Worm (Caenorhabditis elegans) whole organism, dauer: ENCODE measurements around the gene K08F4.12.

ENCODE experiments used
- unc-62 ChIP-seq: sonication (generic microtip); optimal IDR thresholded peaks from 2 replicates; lab custom pipeline; 2017; ENCODE audit warnings: missing biosample characterization, missing genetic modification reagents, missing genetic modification characterization

K08F4.12 gene

ce11 chrIV:10135817-10136216, 2.1 kb upstream of the K08F4.12 start, which contains the start of gene K08F4.5:
Gene K08F4.5 (minus strand): TSS chrIV:10135917.
- TF ChIP-seq unc-62 (GFP tag; lab: Kevin White, UChicago) = no peak

DNA sequence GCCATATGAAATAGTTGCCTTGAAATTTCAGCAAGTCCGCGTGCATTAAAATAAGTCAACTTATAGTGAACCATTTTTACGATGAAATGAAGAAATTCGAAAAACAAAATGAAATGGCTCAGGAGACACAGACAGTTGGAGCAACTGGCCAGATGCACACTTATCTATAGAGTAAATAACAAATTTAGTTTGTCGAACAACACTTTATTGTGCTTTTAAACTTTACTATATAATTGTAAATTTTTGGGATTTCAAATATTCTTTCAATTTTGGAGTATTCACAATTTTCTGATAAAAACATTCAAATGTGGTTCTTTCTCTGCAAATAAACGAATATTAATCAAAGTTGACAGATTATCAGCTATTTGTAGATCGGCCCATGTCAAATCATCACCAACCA, 2.2 kb downstream of the K08F4.12 start, which contains the start of gene gst-3:
Gene gst-3 (minus strand): TSS at position 101 of the 400 bp plus-strand sequence.
- no peak for TF ChIP-seq unc-62 (GFP tag; lab: Kevin White, UChicago)

ce11 chrIV:10141930-10142505, 4.1 kb downstream of the K08F4.12 start, which contains the start of the genes gst-2, gst-4 and dhs-12:
Gene gst-2 (minus strand): TSS chrIV:10142061.
Gene gst-4 (plus strand): TSS chrIV:10142225.
Gene dhs-12 (plus strand): TSS chrIV:10142455.
- no peak for TF ChIP-seq unc-62 (GFP tag; lab: Kevin White, UChicago)

DNA sequence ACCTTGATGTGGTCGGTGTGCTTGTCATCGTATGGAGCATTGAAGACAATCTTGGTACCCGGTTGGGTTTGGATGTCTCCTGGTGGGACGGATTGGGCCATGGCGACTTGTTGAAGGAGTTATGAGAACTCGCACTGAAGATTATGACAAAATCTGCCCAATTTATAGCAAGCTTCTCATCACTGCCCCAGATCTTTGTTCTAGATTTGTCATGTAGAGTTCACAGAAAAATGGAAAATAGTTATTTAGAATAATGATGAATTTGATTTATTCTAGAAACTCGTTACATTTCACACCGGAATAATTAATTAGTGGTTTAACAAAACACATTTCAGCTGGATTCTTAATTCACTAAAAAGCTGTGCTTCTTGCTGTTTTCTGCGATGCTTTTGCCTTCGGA, 5.7 kb downstream of the K08F4.12 start, which contains the start of gene msp-38:
Gene msp-38 (minus strand): TSS at position 101 of the 400 bp plus-strand sequence.
- no peak for TF ChIP-seq unc-62 (GFP tag; lab: Kevin White, UChicago)

ce11 chrIV:10144487-10144886, 6.6 kb downstream of the K08F4.12 start:
- TF ChIP-seq unc-62 (GFP tag; lab: Kevin White, UChicago) = no peak

DNA sequence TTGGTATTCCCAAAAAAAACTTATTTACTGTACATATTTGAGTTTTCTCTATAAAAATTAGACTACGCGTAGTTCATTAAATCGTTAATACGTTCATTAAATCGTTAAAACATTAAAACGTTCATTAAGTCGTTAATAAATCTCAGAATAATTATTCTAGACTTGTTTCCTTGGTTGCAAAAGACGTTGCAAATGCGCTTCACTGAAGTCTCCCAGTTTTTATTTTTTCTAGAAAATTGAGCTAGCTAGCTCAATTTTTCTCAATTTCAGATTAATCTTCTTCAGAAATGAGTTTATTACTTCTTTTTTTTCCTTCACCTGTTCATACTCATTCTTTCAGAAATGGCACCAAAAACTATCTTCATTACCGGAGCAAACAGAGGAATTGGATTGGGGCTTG, 7.0 kb downstream of the K08F4.12 start:
- TF ChIP-seq unc-62 (GFP tag; lab: Kevin White, UChicago) = no peak

DNA sequence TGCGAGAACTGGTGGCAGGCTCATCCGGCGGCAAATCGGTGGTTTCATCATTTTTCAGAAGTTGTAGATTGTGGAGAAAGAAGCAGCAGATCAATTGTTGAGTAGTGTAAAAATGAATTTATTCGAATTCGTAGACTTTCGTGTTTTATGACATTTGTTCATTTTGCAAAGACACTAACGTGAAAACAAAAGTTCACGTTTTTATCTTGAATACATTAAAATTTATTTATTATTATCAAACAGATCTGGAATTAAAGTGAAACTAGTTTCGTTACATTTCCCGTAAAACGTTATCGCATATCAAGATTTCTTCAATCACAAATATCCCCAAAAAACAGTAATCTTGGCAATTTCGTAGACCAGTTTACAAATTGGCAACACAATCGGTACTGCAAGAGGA, 9.0 kb downstream of the K08F4.12 start, which contains the start of gene T14G10.8:
Gene T14G10.8 (minus strand): TSS at position 101 of the 400 bp plus-strand sequence.
- TF ChIP-seq unc-62 (GFP tag; lab: Kevin White, UChicago) = no peak

DNA sequence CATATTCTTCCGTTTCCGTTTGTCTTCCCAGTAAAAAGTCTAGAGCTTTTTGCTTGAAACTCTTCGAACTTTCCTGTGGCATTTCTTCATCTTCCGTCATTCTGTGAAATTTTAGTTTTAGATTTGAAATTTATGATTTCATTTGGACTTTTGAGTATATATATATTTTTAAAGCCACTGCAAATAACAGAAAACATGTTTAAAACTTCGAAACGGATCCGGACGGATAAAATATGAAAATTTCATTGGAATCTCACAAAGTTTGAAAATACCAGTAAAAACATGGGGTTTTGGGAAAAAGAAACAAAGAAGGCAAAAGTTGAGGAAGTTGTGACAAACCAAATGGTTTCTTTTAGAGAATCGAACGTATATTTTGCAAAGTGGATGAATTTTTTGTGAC, 11.0 kb downstream of the K08F4.12 start, which contains the start of gene pigs-1:
Gene pigs-1 (minus strand): TSS at position 101 of the 400 bp plus-strand sequence.
- TF ChIP-seq unc-62 (GFP tag; lab: Kevin White, UChicago) = no peak

DNA sequence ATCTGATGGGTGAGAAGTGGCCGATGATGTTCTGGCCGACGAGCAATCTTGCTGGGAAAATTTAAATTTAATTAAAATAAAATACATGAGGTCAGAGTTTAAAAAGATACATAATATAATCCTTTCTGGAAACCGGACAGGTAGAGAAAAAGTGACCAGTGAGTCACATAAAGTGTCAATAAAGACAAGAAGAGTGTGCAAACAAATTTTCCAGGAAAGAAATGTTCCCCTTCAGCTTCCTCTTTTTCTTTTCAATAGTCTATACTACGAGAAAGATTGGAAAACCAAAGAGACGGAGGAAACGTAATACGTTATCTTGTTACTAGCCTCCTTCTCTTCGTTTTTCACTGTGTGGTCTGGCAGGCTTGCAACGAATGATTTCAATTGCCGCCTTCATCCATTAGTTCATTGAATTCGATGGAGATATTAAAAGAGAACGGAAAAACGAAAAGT, 12.7 kb downstream of the K08F4.12 start, which contains the start of gene tsp-12:
Gene tsp-12 (minus strand): TSS at position 51 of the 453 bp plus-strand sequence.
- no peak for TF ChIP-seq unc-62 (GFP tag; lab: Kevin White, UChicago)

- no peak for TF ChIP-seq unc-62 (GFP tag; lab: Kevin White, UChicago)
Measured at ce11 chrIV:10151439-10151997, 13.6 kb downstream of the K08F4.12 start, which contains the start of gene copg-1. Gene copg-1 (plus strand): TSS chrIV:10151947.

ce11 chrIV:10153479-10153878, 15.6 kb downstream of the K08F4.12 start:
- no peak for TF ChIP-seq unc-62 (GFP tag; lab: Kevin White, UChicago)

DNA sequence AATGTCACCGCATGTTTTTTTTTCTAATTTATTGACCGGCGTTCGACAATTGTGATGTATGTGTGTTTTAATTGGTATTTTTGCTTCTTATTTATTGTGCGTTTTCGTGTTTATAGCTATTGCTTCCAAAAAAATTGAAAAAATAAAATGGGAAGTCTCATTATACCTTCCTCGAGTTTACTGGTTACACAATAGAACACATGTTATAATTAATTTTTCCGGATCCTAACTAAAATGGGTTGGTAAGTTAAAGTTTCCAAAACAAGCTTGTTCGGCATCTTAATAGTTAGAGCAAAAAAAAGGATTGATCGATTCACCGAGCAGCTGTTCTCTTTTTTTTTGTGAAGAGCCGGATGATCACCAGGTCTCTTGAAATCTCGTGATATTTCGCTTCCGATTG, 17.6 kb downstream of the K08F4.12 start, which contains the start of gene ttr-54:
Gene ttr-54 (plus strand): TSS at position 301 of the 400 bp plus-strand sequence.
- TF ChIP-seq unc-62 (GFP tag; lab: Kevin White, UChicago) = no peak

ce11 chrIV:10157034-10157433, 19.1 kb downstream of the K08F4.12 start:
- TF ChIP-seq unc-62 (GFP tag; lab: Kevin White, UChicago) = no peak

- TF ChIP-seq unc-62 (GFP tag; lab: Kevin White, UChicago) = no peak
Measured at ce11 chrIV:10157489-10158088, 19.7 kb downstream of the K08F4.12 start, which contains the start of gene ttr-53. Gene ttr-53 (plus strand): TSS chrIV:10158038.

- TF ChIP-seq unc-62 (GFP tag; lab: Kevin White, UChicago) = no peak
Measured at ce11 chrIV:10161706-10162105, 23.8 kb downstream of the K08F4.12 start, which contains the start of gene pps-1. Gene pps-1 (plus strand): TSS chrIV:10162006.

- no peak for TF ChIP-seq unc-62 (GFP tag; lab: Kevin White, UChicago)
Measured at ce11 chrIV:10164086-10164485, 26.2 kb downstream of the K08F4.12 start.
